Fruit fly (Drosophila melanogaster) Kc167 (cell line): ENCODE data around the gene CG43082.

Source experiments
- Myc ChIP-seq: fragments of >200 bp; optimal IDR thresholded peaks from 2 replicates; lab custom pipeline; 2017; ENCODE audit warnings: missing external identifiers
- Sin3A ChIP-seq: fragments of >200 bp; optimal IDR thresholded peaks from 2 replicates; lab custom pipeline; 2018; ENCODE audit warnings: missing external identifiers
- h ChIP-seq: fragments of >200 bp; optimal IDR thresholded peaks from 3 replicates; lab custom pipeline; 2018; ENCODE audit warnings: missing external identifiers
- insv ChIP-seq: fragments of >200 bp; optimal IDR thresholded peaks from 3 replicates; lab custom pipeline; 2018; ENCODE audit warnings: missing external identifiers
- psq ChIP-seq: fragments of >200 bp; optimal IDR thresholded peaks from 2 replicates; lab custom pipeline; 2017; ENCODE audit warnings: missing external identifiers

dm6 chr3L:15699626-15700337 is 38.1 kb downstream of the CG43082 start, which contains the start of gene comm2:
- TF ChIP-seq insv, result no peak
- no peak for TF ChIP-seq psq (lab: Kevin White, UChicago)
- TF ChIP-seq Sin3A (lab: Kevin White, UChicago), result no peak
- no peak for TF ChIP-seq Myc (lab: Kevin White, UChicago)
- no peak for TF ChIP-seq h (lab: Kevin White, UChicago)
